Fruit fly (Drosophila melanogaster): ENCODE data around the gene Dph3.

Dph3 gene

DNA sequence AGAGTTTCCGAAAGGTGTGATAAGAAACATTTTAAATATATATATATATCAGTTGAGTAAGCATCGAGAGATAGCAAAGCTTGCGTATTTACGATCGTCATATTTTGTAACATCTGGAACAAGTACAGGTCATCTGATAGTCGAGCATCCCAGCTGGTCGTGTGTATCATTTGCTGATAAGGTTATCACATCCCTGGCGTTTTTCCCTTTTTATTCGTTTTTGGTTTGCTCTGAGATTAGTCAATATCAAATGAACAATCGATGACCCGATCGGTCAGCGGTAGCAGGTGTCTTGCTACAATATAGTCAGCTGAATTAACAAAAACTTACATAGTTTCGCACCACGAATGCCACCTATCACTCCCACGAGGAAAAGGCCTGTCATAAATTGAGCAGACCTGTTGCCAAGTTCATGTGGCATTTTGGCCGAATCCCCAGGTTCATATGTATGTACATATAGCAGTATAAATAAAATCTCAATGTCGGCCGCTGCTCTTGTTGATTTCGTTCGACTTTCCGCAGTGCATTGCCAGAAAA is 30.8 kb upstream of the Dph3 start (continued):
- TF ChIP-seq CG10669 (GFP tag; optimal IDR thresholded peaks at IDR 0.05) (peak; percentile 28), CG11762 (GFP tag; optimal IDR thresholded peaks at IDR 0.05; ENCODE audit: insufficient read depth) (peak; percentile 41), CG8119 (GFP tag; IDR thresholded peaks at IDR 0.05) (peak; percentile 67; the same call in 2 of the 3 replicates), esn (GFP tag; optimal IDR thresholded peaks at IDR 0.05) (peak; percentile 77), CG6792 (GFP tag; optimal IDR thresholded peaks at IDR 0.05) (peak; percentile 47), CG31627 (GFP tag; optimal IDR thresholded peaks at IDR 0.05) (peak; percentile 56), svp (GFP tag) (peak; percentile 89), CG8632 (GFP tag; optimal IDR thresholded peaks at IDR 0.05) (peak; percentile 59), CG6854 (GFP tag; optimal IDR thresholded peaks at IDR 0.05) (no peak), CG1621 (tag; optimal IDR thresholded peaks at IDR 0.05) (no peak), CG34406 (GFP tag; optimal IDR thresholded peaks at IDR 0.05) (peak; percentile 66), eg (GFP tag; IDR thresholded peaks at IDR 0.05) (peak; percentile 61), achi (GFP tag; optimal IDR thresholded peaks at IDR 0.05) (peak; percentile 59), CG6163 (GFP tag; IDR thresholded peaks at IDR 0.05) (peak; percentile 71; the same call in 1 of the 3 replicates), Met (GFP tag; optimal IDR thresholded peaks at IDR 0.05) (peak; percentile 68), Hr4 (GFP tag; optimal IDR thresholded peaks at IDR 0.05) (peak; percentile 61)

DNA sequence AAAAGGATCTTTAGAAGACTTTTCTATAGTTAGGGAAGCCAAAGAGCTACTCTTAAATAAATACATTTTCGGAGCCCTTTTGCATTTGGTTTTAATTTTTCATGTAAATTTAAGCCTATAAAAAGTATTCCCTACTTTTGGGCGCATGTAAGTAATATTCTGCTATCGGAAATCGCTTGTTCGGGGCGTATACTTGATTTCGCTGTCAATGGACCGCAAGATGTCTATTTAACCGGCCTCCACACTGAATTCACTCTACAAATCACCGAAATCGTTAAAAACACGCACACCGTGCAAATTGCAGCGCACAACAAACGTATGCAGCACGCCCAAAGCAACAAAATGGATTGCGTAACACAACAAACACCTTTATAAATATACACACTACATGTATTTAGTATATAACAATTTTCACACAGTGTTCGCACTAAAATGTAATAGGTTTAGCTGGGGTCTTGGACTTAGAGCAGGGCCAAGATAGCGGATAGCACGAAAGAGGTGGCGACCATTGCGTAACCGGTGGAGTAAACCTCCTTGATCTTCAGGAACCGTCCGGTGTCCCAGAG is 22.9 kb upstream of the Dph3 start:
- TF ChIP-seq Sox14 (GFP tag; optimal IDR thresholded peaks at IDR 0.05) (no peak), CG10669 (GFP tag; optimal IDR thresholded peaks at IDR 0.05) (no peak), topi (GFP tag; optimal IDR thresholded peaks at IDR 0.05) (peak; percentile 23), Eip78C (GFP tag) (peak; percentile 93), fkh (GFP tag; optimal IDR thresholded peaks at IDR 0.05) (peak; percentile 23), CG9139 (GFP tag; optimal IDR thresholded peaks at IDR 0.05) (peak; percentile 77), ss (GFP tag; optimal IDR thresholded peaks at IDR 0.05) (peak in 1 of 2 experiments; percentile 58), vri (GFP tag; optimal IDR thresholded peaks at IDR 0.05) (peak; percentile 71)

DNA sequence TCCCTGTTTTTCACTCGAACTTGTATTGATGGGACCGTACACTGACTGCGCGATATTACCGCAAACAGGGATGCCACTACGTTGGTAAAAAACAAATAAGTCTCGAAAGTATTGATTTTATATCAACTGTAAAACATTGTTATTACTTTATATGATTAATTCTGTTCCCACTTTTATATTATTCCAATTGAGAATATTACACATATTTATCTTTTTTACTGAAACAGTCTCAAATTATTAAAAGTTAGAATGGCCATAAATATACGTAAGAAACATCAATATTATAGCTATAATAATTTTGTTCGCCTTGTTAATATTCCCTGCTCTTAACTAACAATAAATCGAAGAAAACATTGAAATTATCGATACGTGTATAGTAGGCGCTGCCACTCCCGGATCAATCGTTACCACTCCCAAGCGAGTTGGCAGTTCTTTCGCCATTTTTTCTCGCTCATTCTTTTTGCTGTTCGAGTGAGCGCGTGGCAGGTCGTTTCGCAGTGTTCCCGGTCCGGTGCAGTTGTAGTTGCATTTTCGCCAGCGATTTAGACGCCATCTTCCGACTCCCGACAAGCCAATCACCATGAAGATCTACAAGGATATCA is 21.8 kb upstream of the Dph3 start, which contains the start of the genes SdhC and Tctp:
Gene SdhC (minus strand): TSS at position 49 of the 602 bp plus-strand sequence.
Gene Tctp (plus strand): TSS at position 447 of the 602 bp plus-strand sequence.
- peak; percentile 19 for TF ChIP-seq CG1621 (tag; optimal IDR thresholded peaks at IDR 0.05)
- no peak for TF ChIP-seq CG9139 (GFP tag; optimal IDR thresholded peaks at IDR 0.05)
- TF ChIP-seq cyc (GFP tag; optimal IDR thresholded peaks at IDR 0.05): peak; percentile 10
- TF ChIP-seq CG15336 (GFP tag; IDR thresholded peaks at IDR 0.05): no peak
- TF ChIP-seq CG10669 (GFP tag; optimal IDR thresholded peaks at IDR 0.05): peak; percentile 0
- peak; percentile 52 for TF ChIP-seq pdm3 (GFP tag; optimal IDR thresholded peaks at IDR 0.05)
- TF ChIP-seq fkh (GFP tag; optimal IDR thresholded peaks at IDR 0.05): peak; percentile 83
- peak; percentile 36 for TF ChIP-seq CG31627 (GFP tag; optimal IDR thresholded peaks at IDR 0.05)
- peak; percentile 62 for TF ChIP-seq CG10631 (GFP tag; optimal IDR thresholded peaks at IDR 0.05)
- TF ChIP-seq CG7368 (GFP tag; optimal IDR thresholded peaks at IDR 0.05): no peak
- TF ChIP-seq achi (GFP tag; optimal IDR thresholded peaks at IDR 0.05): peak; percentile 53
- TF ChIP-seq CG8119 (GFP tag; IDR thresholded peaks at IDR 0.05): 0 out of 3 replicates have a peak, but pooled peaks have one; percentile 12
- TF ChIP-seq Hr4 (GFP tag; optimal IDR thresholded peaks at IDR 0.05): peak; percentile 42
- TF ChIP-seq CG6792 (GFP tag; optimal IDR thresholded peaks at IDR 0.05): peak; percentile 30
- TF ChIP-seq lz (GFP tag; optimal IDR thresholded peaks at IDR 0.05): peak; percentile 47
- TF ChIP-seq acj6 (GFP tag; optimal IDR thresholded peaks at IDR 0.05): peak; percentile 24
- no peak for TF ChIP-seq CG8319 (GFP tag; optimal IDR thresholded peaks at IDR 0.05)
- no peak for TF ChIP-seq CG16779 (tag; optimal IDR thresholded peaks at IDR 0.05)
- TF ChIP-seq esn (GFP tag; optimal IDR thresholded peaks at IDR 0.05): peak; percentile 68
- no peak for TF ChIP-seq CG6276 (GFP tag; optimal IDR thresholded peaks at IDR 0.05)
- peak; percentile 31 for TF ChIP-seq Lpt (GFP tag; optimal IDR thresholded peaks at IDR 0.05)
- peak; percentile 66 for TF ChIP-seq CG6854 (GFP tag; optimal IDR thresholded peaks at IDR 0.05)
- TF ChIP-seq Ets96B (tag; optimal IDR thresholded peaks at IDR 0.05): no peak
- TF ChIP-seq Gug (GFP tag; IDR thresholded peaks at IDR 0.05): no peak
- peak; percentile 28 for TF ChIP-seq Ets21C (GFP tag; optimal IDR thresholded peaks at IDR 0.05)
- TF ChIP-seq Eip78C (GFP tag): peak; percentile 85
- TF ChIP-seq Smox (GFP tag; optimal IDR thresholded peaks at IDR 0.05): peak; percentile 47
- no peak for TF ChIP-seq dac (GFP tag; optimal IDR thresholded peaks at IDR 0.05)
- TF ChIP-seq CG32006 (GFP tag; optimal IDR thresholded peaks at IDR 0.05): no peak
- no peak for TF ChIP-seq CG11762 (GFP tag; optimal IDR thresholded peaks at IDR 0.05; ENCODE audit: insufficient read depth)
- peak; percentile 49 for TF ChIP-seq topi (GFP tag; optimal IDR thresholded peaks at IDR 0.05)
- TF ChIP-seq salr (GFP tag; optimal IDR thresholded peaks at IDR 0.05): peak in 1 of 2 experiments; percentile 10
- no peak for TF ChIP-seq CG11902 (GFP tag; optimal IDR thresholded peaks at IDR 0.05)
- TF ChIP-seq Eip75B (GFP tag; optimal IDR thresholded peaks at IDR 0.05): peak; percentile 59
- TF ChIP-seq Blimp-1 (GFP tag; optimal IDR thresholded peaks at IDR 0.05): no peak

Measured in whole organism, prepupa.